Fruit fly (Drosophila melanogaster) whole organism, prepupa: ENCODE results near the gene mRpL16.
A peak's percentile ranks its signal among the peaks of the same experiment; 100 is the strongest.

Experiments
- CG10631 ChIP-seq: fragments of 200-800 bp; sonication (Bioruptor generic); optimal IDR thresholded peaks from 2 replicates; lab custom pipeline; 2016; ENCODE audit warnings: missing biosample characterization, missing genetic modification characterization
- CG11294 ChIP-seq: fragments of 200-800 bp; sonication (Bioruptor generic); IDR thresholded peaks from 2 replicates; pipeline ENCODE4 v1.3.6; 2022; ENCODE audit warnings: missing biosample characterization, missing genetic modification characterization
- CG11762 ChIP-seq: fragments of 200-800 bp; sonication (Bioruptor generic); optimal IDR thresholded peaks from 3 replicates; lab custom pipeline; 2016; ENCODE audit warnings: missing biosample characterization, missing genetic modification characterization; ENCODE audit not compliant: insufficient read depth
- CG15336 ChIP-seq: fragments of 200-800 bp; sonication (Bioruptor generic); IDR thresholded peaks from 2 replicates; pipeline ENCODE4 v1.3.6; 2022; ENCODE audit warnings: missing biosample characterization, missing genetic modification characterization
- CG1621 ChIP-seq: fragments of 200-800 bp; sonication (Bioruptor generic); optimal IDR thresholded peaks from 3 replicates; lab custom pipeline; 2018; ENCODE audit warnings: missing biosample characterization, mild to moderate bottlenecking, missing genetic modification characterization
- CG16779 ChIP-seq: fragments of 200-800 bp; sonication (Bioruptor generic); optimal IDR thresholded peaks from 3 replicates; lab custom pipeline; 2017; ENCODE audit warnings: missing biosample characterization, mild to moderate bottlenecking, missing genetic modification characterization
- CG31627 ChIP-seq: fragments of 200-800 bp; sonication (Bioruptor generic); optimal IDR thresholded peaks from 3 replicates; lab custom pipeline; 2016; ENCODE audit warnings: missing biosample characterization, missing genetic modification characterization
- CG32006 ChIP-seq: fragments of 200-800 bp; sonication (Bioruptor generic); optimal IDR thresholded peaks from 3 replicates; lab custom pipeline; 2017; ENCODE audit warnings: missing biosample characterization, mild to moderate bottlenecking, missing genetic modification characterization
- CG3919 ChIP-seq: fragments of 200-800 bp; sonication (Bioruptor generic); optimal IDR thresholded peaks from 3 replicates; lab custom pipeline; 2016; ENCODE audit warnings: missing biosample characterization, missing genetic modification characterization
- CG6163 ChIP-seq: fragments of 200-800 bp; sonication (Bioruptor generic); IDR thresholded peaks from 3 replicates; pipeline ENCODE4 v1.3.6; 2022; ENCODE audit warnings: missing biosample characterization, missing genetic modification characterization
- CG6276 ChIP-seq: fragments of 200-800 bp; sonication (Bioruptor generic); optimal IDR thresholded peaks from 2 replicates; lab custom pipeline; 2017; ENCODE audit warnings: missing biosample characterization, mild to moderate bottlenecking, missing genetic modification characterization
- CG7368 ChIP-seq: fragments of 200-800 bp; sonication (Bioruptor generic); optimal IDR thresholded peaks from 3 replicates; lab custom pipeline; 2016; ENCODE audit warnings: missing biosample characterization, missing genetic modification characterization
- CG8119 ChIP-seq: fragments of 200-800 bp; sonication (Bioruptor generic); IDR thresholded peaks from 3 replicates; pipeline ENCODE4 v1.3.6; 2022; ENCODE audit warnings: missing biosample characterization, missing genetic modification characterization
- CG8319 ChIP-seq: fragments of 200-800 bp; sonication (Bioruptor generic); optimal IDR thresholded peaks from 3 replicates; lab custom pipeline; 2016; ENCODE audit warnings: missing biosample characterization, missing genetic modification characterization
- Eip78C ChIP-seq: fragments of 200-800 bp; sonication (Bioruptor generic); peaks from one replicate; lab custom pipeline; 2016; ENCODE audit warnings: missing biosample characterization, missing genetic modification characterization
- Eip93F ChIP-seq: fragments of 200-800 bp; sonication (Bioruptor generic); optimal IDR thresholded peaks from 2 replicates; lab custom pipeline; 2016; ENCODE audit warnings: missing biosample characterization, mild to moderate bottlenecking, missing genetic modification characterization
- Ets21C ChIP-seq: fragments of 200-800 bp; sonication (Bioruptor generic); optimal IDR thresholded peaks from 3 replicates; lab custom pipeline; 2016; ENCODE audit warnings: missing biosample characterization, missing genetic modification characterization
- Gug ChIP-seq: fragments of 200-800 bp; sonication (Bioruptor generic); IDR thresholded peaks from 2 replicates; pipeline ENCODE4 v1.3.6; 2022; ENCODE audit warnings: missing biosample characterization, missing genetic modification characterization
- Hr38 ChIP-seq: sonication (Bioruptor generic); optimal IDR thresholded peaks from 2 replicates; lab custom pipeline; 2016; ENCODE audit warnings: missing biosample characterization, missing genetic modification characterization
- Hr39 ChIP-seq: fragments of 200-800 bp; sonication (Bioruptor generic); optimal IDR thresholded peaks from 2 replicates; lab custom pipeline; 2016; ENCODE audit warnings: missing biosample characterization, missing genetic modification characterization
- OdsH ChIP-seq: fragments of 200-800 bp; sonication (Bioruptor generic); optimal IDR thresholded peaks from 3 replicates; lab custom pipeline; 2016; ENCODE audit warnings: missing biosample characterization, missing genetic modification characterization
- Smox ChIP-seq: fragments of 200-800 bp; sonication (Bioruptor generic); optimal IDR thresholded peaks from 3 replicates; lab custom pipeline; 2016; ENCODE audit warnings: missing biosample characterization, missing genetic modification characterization
- Sox102F ChIP-seq: fragments of 200-800 bp; sonication (Bioruptor generic); optimal IDR thresholded peaks from 2 replicates; lab custom pipeline; 2016; ENCODE audit warnings: missing biosample characterization, mild to moderate bottlenecking, missing genetic modification characterization
- Sox15 ChIP-seq: fragments of 200-800 bp; sonication (Bioruptor generic); optimal IDR thresholded peaks from 3 replicates; lab custom pipeline; 2016; ENCODE audit warnings: missing biosample characterization, missing genetic modification characterization
- achi ChIP-seq: fragments of 200-800 bp; sonication (Bioruptor generic); optimal IDR thresholded peaks from 3 replicates; lab custom pipeline; 2016; ENCODE audit warnings: missing biosample characterization, missing genetic modification characterization
- acj6 ChIP-seq: fragments of 200-800 bp; sonication (Bioruptor generic); optimal IDR thresholded peaks from 3 replicates; lab custom pipeline; 2016; ENCODE audit warnings: missing biosample characterization, missing genetic modification characterization
- cyc ChIP-seq: fragments of 200-800 bp; sonication (Bioruptor generic); optimal IDR thresholded peaks from 3 replicates; lab custom pipeline; 2016; ENCODE audit warnings: missing biosample characterization, missing genetic modification characterization
- dac ChIP-seq: fragments of 200-800 bp; sonication (Bioruptor generic); optimal IDR thresholded peaks from 2 replicates; lab custom pipeline; 2017; ENCODE audit warnings: missing biosample characterization, mild to moderate bottlenecking, missing genetic modification characterization
- dsx ChIP-seq: fragments of 200-800 bp; optimal IDR thresholded peaks from 3 replicates; lab custom pipeline; 2019; ENCODE audit warnings: missing biosample characterization, mild to moderate bottlenecking, missing genetic modification characterization, moderate library complexity; ENCODE audit not compliant: poor library complexity, severe bottlenecking
- esn ChIP-seq: fragments of 200-800 bp; sonication (Bioruptor generic); optimal IDR thresholded peaks from 2 replicates; lab custom pipeline; 2016; ENCODE audit warnings: missing biosample characterization, mild to moderate bottlenecking, missing genetic modification characterization, moderate library complexity
- fkh ChIP-seq: fragments of 200-800 bp; sonication (Bioruptor generic); optimal IDR thresholded peaks from 3 replicates; lab custom pipeline; 2017; ENCODE audit warnings: missing biosample characterization, mild to moderate bottlenecking, missing genetic modification characterization, moderate library complexity
- lz ChIP-seq: fragments of 200-800 bp; sonication (Bioruptor generic); optimal IDR thresholded peaks from 3 replicates; lab custom pipeline; 2016; ENCODE audit warnings: missing biosample characterization, missing genetic modification characterization
- net ChIP-seq: fragments of 200-800 bp; sonication (Bioruptor generic); optimal IDR thresholded peaks from 3 replicates; lab custom pipeline; 2016; ENCODE audit warnings: missing biosample characterization, missing genetic modification characterization
- pdm3 ChIP-seq: fragments of 200-800 bp; sonication (Bioruptor generic); optimal IDR thresholded peaks from 3 replicates; lab custom pipeline; 2016; ENCODE audit warnings: missing biosample characterization, missing genetic modification characterization
- spab ChIP-seq: fragments of 200-800 bp; sonication (Bioruptor generic); optimal IDR thresholded peaks from 2 replicates; lab custom pipeline; 2017; ENCODE audit warnings: missing biosample characterization, mild to moderate bottlenecking, missing genetic modification characterization, missing genetic modification reagents
- svp ChIP-seq: fragments of 200-800 bp; sonication (Bioruptor generic); peaks from one replicate; lab custom pipeline; 2016; ENCODE audit warnings: missing biosample characterization, missing genetic modification characterization
- vri ChIP-seq: fragments of 200-800 bp; sonication (Bioruptor generic); optimal IDR thresholded peaks from 3 replicates; lab custom pipeline; 2016; ENCODE audit warnings: missing biosample characterization, mild to moderate bottlenecking, missing genetic modification characterization

Gene mRpL16

dm6 chrX:1840520-1840919 is 49.5 kb upstream of the mRpL16 start (continued):
- TF ChIP-seq CG8119 (GFP tag; lab: Robert Waterston, UW) (peak; percentile 62), pdm3 (GFP tag; lab: Kevin White, UChicago) (peak; percentile 86), svp (peak; percentile 93), acj6 (GFP tag; lab: Kevin White, UChicago) (peak; percentile 86), CG11294 (GFP tag; lab: Robert Waterston, UW) (peak; percentile 9; the same call in 1 of the 2 replicates), dsx (GFP tag; lab: Kevin White, UChicago) (peak; percentile 85), CG1621 (peak; percentile 88), CG32006 (peak; percentile 71), Gug (GFP tag; lab: Robert Waterston, UW) (peak; percentile 43; the same call in 1 of the 2 replicates), spab (GFP tag; lab: Kevin White, UChicago) (peak; percentile 78), Sox102F (GFP tag; lab: Kevin White, UChicago) (peak; percentile 88), CG7368 (peak; percentile 89), CG8319 (GFP tag; lab: Kevin White, UChicago) (peak; percentile 80), net (GFP tag; lab: Kevin White, UChicago) (peak; percentile 78), vri (GFP tag; lab: Kevin White, UChicago) (peak; percentile 65), fkh (no peak), Sox15 (GFP tag; lab: Kevin White, UChicago) (peak; percentile 81)
- TF ChIP-seq, all 60 proteins: peak for 58

- TF ChIP-seq vri (GFP tag; lab: Kevin White, UChicago) (peak; percentile 33), CG3919 (no peak), spab (GFP tag; lab: Kevin White, UChicago) (no peak), OdsH (GFP tag; lab: Kevin White, UChicago) (no peak), CG32006 (no peak), svp (peak; percentile 62)
- TF ChIP-seq, all 60 proteins: peak for 2
These were observed 47.2 kb upstream of the mRpL16 start for dm6 chrX:1842875-1843274.

DNA sequence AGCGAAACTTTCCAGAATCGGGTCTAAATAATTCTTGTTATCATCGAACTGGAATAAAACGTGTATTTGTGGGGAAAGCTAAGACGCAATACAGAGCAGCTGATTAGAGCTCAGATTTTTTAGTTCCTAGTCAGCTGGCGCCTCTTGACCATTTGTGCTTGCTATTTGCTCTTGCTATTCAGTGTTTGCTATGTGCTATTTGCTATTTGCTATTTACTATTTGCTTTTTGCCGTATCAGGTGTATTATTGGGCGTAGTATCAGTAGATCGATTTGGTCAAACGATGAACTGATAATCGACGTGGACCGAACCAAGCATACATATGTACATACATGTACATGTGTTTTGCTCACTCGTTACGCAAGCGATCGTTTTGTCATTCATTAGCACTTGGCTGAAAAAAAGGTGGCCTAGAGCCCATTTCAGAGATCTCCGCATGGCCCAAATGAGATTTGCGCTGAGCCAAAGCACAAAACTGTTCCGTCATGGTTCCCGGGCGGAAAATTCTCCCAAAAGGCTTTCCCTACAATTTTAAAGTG is 44.6 kb upstream of the mRpL16 start:
- TF ChIP-seq dac: no peak
- no peak for TF ChIP-seq CG32006
- TF ChIP-seq Hr38 (GFP tag; lab: Kevin White, UChicago): peak; percentile 3
- peak; percentile 76 for TF ChIP-seq fkh
- peak; percentile 18 for TF ChIP-seq CG6276 (GFP tag; lab: Kevin White, UChicago)

dm6 chrX:1846386-1846785 is 43.7 kb upstream of the mRpL16 start:
- no peak for TF ChIP-seq Gug (GFP tag; lab: Robert Waterston, UW)
- no peak for TF ChIP-seq CG10631 (GFP tag; lab: Kevin White, UChicago)
- no peak for TF ChIP-seq CG6276 (GFP tag; lab: Kevin White, UChicago)
- no peak for TF ChIP-seq Eip93F
- TF ChIP-seq cyc (GFP tag; lab: Kevin White, UChicago): no peak
- peak; percentile 55 for TF ChIP-seq CG1621

- TF ChIP-seq CG3919: no peak
- TF ChIP-seq svp: peak; percentile 66
- TF ChIP-seq vri (GFP tag; lab: Kevin White, UChicago): peak; percentile 53
These were observed 42.3 kb upstream of the mRpL16 start for dm6 chrX:1847735-1848134.

dm6 chrX:1848624-1849198 is 41.3 kb upstream of the mRpL16 start:
- TF ChIP-seq fkh (peak; percentile 31), CG15336 (no peak)

- TF ChIP-seq CG15336 (0 out of 2 replicates have a peak, but pooled peaks have one; percentile 21), CG6276 (GFP tag; lab: Kevin White, UChicago) (no peak), Sox102F (GFP tag; lab: Kevin White, UChicago) (peak; percentile 21), fkh (peak; percentile 69), Hr39 (GFP tag; lab: Kevin White, UChicago) (peak; percentile 27), esn (GFP tag; lab: Kevin White, UChicago) (peak; percentile 43), CG6163 (no peak), svp (peak; percentile 42), Ets21C (GFP tag; lab: Kevin White, UChicago) (peak; percentile 1), net (GFP tag; lab: Kevin White, UChicago) (peak; percentile 13), pdm3 (GFP tag; lab: Kevin White, UChicago) (peak; percentile 14), lz (GFP tag; lab: Kevin White, UChicago) (peak; percentile 6), CG31627 (peak; percentile 5), achi (GFP tag; lab: Kevin White, UChicago) (peak; percentile 9), OdsH (GFP tag; lab: Kevin White, UChicago) (peak; percentile 18), Eip78C (peak; percentile 70), CG11762 (GFP tag; lab: Kevin White, UChicago) (no peak), Smox (GFP tag; lab: Kevin White, UChicago) (peak; percentile 30), acj6 (GFP tag; lab: Kevin White, UChicago) (peak; percentile 2), CG16779 (tag; lab: Kevin White, UChicago) (no peak)
These were observed 40.1 kb upstream of the mRpL16 start for dm6 chrX:1849914-1850313.
